Fruit fly (Drosophila melanogaster) whole organism, pupa: ENCODE results near the gene Tim17a1.

ENCODE experiments used
- CG34367 ChIP-seq: fragments of 200-800 bp; sonication (Bioruptor generic); optimal IDR thresholded peaks from 2 replicates; lab custom pipeline; 2018; ENCODE audit warnings: missing biosample characterization, mild to moderate bottlenecking, missing genetic modification characterization
- CG8159 ChIP-seq: fragments of 200-800 bp; sonication (Bioruptor generic); optimal IDR thresholded peaks from 3 replicates; lab custom pipeline; 2018; ENCODE audit warnings: missing biosample characterization, mild to moderate bottlenecking, missing genetic modification characterization, moderate library complexity
- fd96Ca ChIP-seq: fragments of 200-800 bp; sonication (Bioruptor generic); IDR thresholded peaks from 3 replicates; pipeline ENCODE4 v1.3.6; 2022; ENCODE audit warnings: missing biosample characterization, missing genetic modification characterization

dm6 chr3R:12367464-12367863, 3.0 kb upstream of the Tim17a1 start, which contains the start of gene GstD9:
- TF ChIP-seq fd96Ca (GFP tag; lab: Robert Waterston, UW), result no peak
- no peak for TF ChIP-seq CG34367 (tag; lab: Kevin White, UChicago)
- no peak for TF ChIP-seq CG8159 (tag; lab: Kevin White, UChicago)
